Fruit fly (Drosophila melanogaster) whole organism, embryonic: Measurements from ENCODE around the gene Rtc1.

Experiments used
- BEAF-32 ChIP-seq: fragments of 200-800 bp; sonication (Bioruptor generic); optimal IDR thresholded peaks from 3 replicates; lab custom pipeline; 2017; ENCODE audit warnings: missing biosample characterization, missing genetic modification characterization, mild to moderate bottlenecking, moderate library complexity, missing genetic modification reagents
- CG10959 ChIP-seq: fragments of 200-800 bp; sonication (Bioruptor generic); IDR thresholded peaks from 2 replicates; pipeline ENCODE4 v1.3.6; 2022; ENCODE audit warnings: missing biosample characterization, missing genetic modification characterization
- CG11560 ChIP-seq: fragments of 200-800 bp; sonication (Bioruptor generic); IDR thresholded peaks from 3 replicates; pipeline ENCODE4 v1.3.6; 2022; ENCODE audit warnings: missing biosample characterization, missing genetic modification characterization
- CG13287 ChIP-seq: fragments of 200-800 bp; sonication (Bioruptor generic); IDR thresholded peaks from 2 replicates; pipeline ENCODE4 v1.3.6; 2022; ENCODE audit warnings: missing biosample characterization, missing genetic modification characterization; ENCODE audit not compliant: partially characterized antibody
- CG14710 ChIP-seq: fragments of 200-800 bp; sonication (Bioruptor generic); optimal IDR thresholded peaks from 3 replicates; lab custom pipeline; 2019; ENCODE audit warnings: missing biosample characterization, mild to moderate bottlenecking, missing genetic modification characterization, moderate library complexity
- CG14965 ChIP-seq: fragments of 200-800 bp; sonication (Bioruptor generic); optimal IDR thresholded peaks from 2 replicates; lab custom pipeline; 2016; ENCODE audit warnings: missing biosample characterization, missing genetic modification characterization, borderline replicate concordance
- CG1529 ChIP-seq: fragments of 200-800 bp; sonication (Bioruptor generic); optimal IDR thresholded peaks from 3 replicates; lab custom pipeline; 2018; ENCODE audit warnings: missing biosample characterization, missing genetic modification characterization
- CG17802 ChIP-seq: fragments of 200-800 bp; sonication (Bioruptor generic); optimal IDR thresholded peaks from 2 replicates; lab custom pipeline; 2018; ENCODE audit warnings: missing biosample characterization, mild to moderate bottlenecking, missing genetic modification characterization, moderate library complexity
- CG18599 ChIP-seq: fragments of 200-800 bp; sonication (Bioruptor generic); optimal IDR thresholded peaks from 3 replicates; lab custom pipeline; 2017; ENCODE audit warnings: missing biosample characterization, missing genetic modification characterization, mild to moderate bottlenecking, moderate library complexity, missing genetic modification reagents
- CG2129 ChIP-seq: fragments of 200-800 bp; sonication (Bioruptor generic); IDR thresholded peaks from 2 replicates; pipeline ENCODE4 v1.3.6; 2022; ENCODE audit warnings: missing biosample characterization, missing genetic modification characterization; ENCODE audit not compliant: partially characterized antibody
- CG31365 ChIP-seq: fragments of 200-800 bp; sonication (Bioruptor generic); optimal IDR thresholded peaks from 2 replicates; lab custom pipeline; 2018; ENCODE audit warnings: missing biosample characterization, mild to moderate bottlenecking, missing genetic modification characterization
- CG3838 ChIP-seq: fragments of 200-800 bp; sonication (Bioruptor generic); optimal IDR thresholded peaks from 3 replicates; lab custom pipeline; 2016; ENCODE audit warnings: missing biosample characterization, missing genetic modification characterization
- CG4360 ChIP-seq: fragments of 200-800 bp; sonication (Bioruptor generic); IDR thresholded peaks from 2 replicates; pipeline ENCODE4 v1.3.6; 2022; ENCODE audit warnings: missing biosample characterization, missing genetic modification characterization
- CG43689 ChIP-seq: fragments of 200-800 bp; sonication (Bioruptor generic); IDR thresholded peaks from 2 replicates; pipeline ENCODE4 v1.3.6; 2022; ENCODE audit warnings: missing biosample characterization, missing genetic modification characterization
- CG6654 ChIP-seq: fragments of 200-800 bp; sonication (Bioruptor generic); optimal IDR thresholded peaks from 2 replicates; lab custom pipeline; 2017; ENCODE audit warnings: missing biosample characterization, mild to moderate bottlenecking, missing genetic modification characterization
- CG8359 ChIP-seq: fragments of 200-800 bp; sonication (Bioruptor generic); optimal IDR thresholded peaks from 2 replicates; lab custom pipeline; 2017; ENCODE audit warnings: missing biosample characterization, mild to moderate bottlenecking, missing genetic modification characterization, borderline replicate concordance
- CG8388 ChIP-seq: fragments of 200-800 bp; sonication (Bioruptor generic); optimal IDR thresholded peaks from 2 replicates; lab custom pipeline; 2019; ENCODE audit warnings: missing biosample characterization, mild to moderate bottlenecking, missing genetic modification characterization, moderate library complexity
- CG9437 ChIP-seq: fragments of 200-800 bp; sonication (Bioruptor generic); optimal IDR thresholded peaks from 2 replicates; lab custom pipeline; 2018; ENCODE audit warnings: missing biosample characterization, mild to moderate bottlenecking, missing genetic modification characterization
- Dll ChIP-seq: fragments of 200-800 bp; sonication (Bioruptor generic); IDR thresholded peaks from 4 replicates; pipeline ENCODE4 v1.3.6; 2022; ENCODE audit warnings: missing biosample characterization, missing genetic modification characterization; ENCODE audit not compliant: partially characterized antibody
- ERR ChIP-seq: fragments of 200-800 bp; sonication (Bioruptor generic); optimal IDR thresholded peaks from 2 replicates; lab custom pipeline; 2016; ENCODE audit warnings: missing biosample characterization, missing genetic modification characterization
- HLH54F ChIP-seq: fragments of 200-800 bp; sonication (Bioruptor generic); optimal IDR thresholded peaks from 3 replicates; lab custom pipeline; 2016; ENCODE audit warnings: missing biosample characterization, missing genetic modification characterization
- Hey ChIP-seq: fragments of 200-800 bp; sonication (Bioruptor generic); optimal IDR thresholded peaks from 3 replicates; lab custom pipeline; 2018; ENCODE audit warnings: missing biosample characterization, mild to moderate bottlenecking, missing genetic modification characterization
- Hr39 ChIP-seq: fragments of >200 bp; optimal IDR thresholded peaks from 2 replicates; lab custom pipeline; 2017
- Lpt ChIP-seq: fragments of >200 bp; optimal IDR thresholded peaks from 2 replicates; lab custom pipeline; 2018; ENCODE audit warnings: missing biosample characterization, missing genetic modification characterization
- Med ChIP-seq: fragments of 200-800 bp; sonication (Bioruptor generic); peaks from one replicate; lab custom pipeline; 2016; ENCODE audit warnings: missing biosample characterization, missing genetic modification characterization, mild to moderate bottlenecking, inconsistent platforms, moderate library complexity
- Mrtf ChIP-seq: fragments of 200-800 bp; sonication (Bioruptor generic); IDR thresholded peaks from 3 replicates; pipeline ENCODE4 v1.3.6; 2022; ENCODE audit warnings: missing biosample characterization, missing genetic modification characterization
- Xrp1 ChIP-seq: fragments of 200-800 bp; sonication (Bioruptor generic); IDR thresholded peaks from 2 replicates; pipeline ENCODE4 v1.3.6; 2022; ENCODE audit warnings: missing biosample characterization, missing genetic modification characterization
- ab ChIP-seq: fragments of 200-800 bp; sonication (Bioruptor generic); optimal IDR thresholded peaks from 2 replicates; lab custom pipeline; 2016; ENCODE audit warnings: missing biosample characterization, missing genetic modification characterization
- ap ChIP-seq: fragments of 200-800 bp; sonication (Bioruptor generic); IDR thresholded peaks from 2 replicates; pipeline ENCODE4 v1.3.6; 2022; ENCODE audit warnings: missing biosample characterization, missing genetic modification characterization
- chm ChIP-seq: fragments of 200-800 bp; sonication (Bioruptor generic); IDR thresholded peaks from 2 replicates; pipeline ENCODE4 v1.3.6; 2022; ENCODE audit warnings: missing biosample characterization, missing genetic modification characterization
- corto ChIP-seq: fragments of 200-800 bp; sonication (Bioruptor generic); optimal IDR thresholded peaks from 2 replicates; lab custom pipeline; 2016; ENCODE audit warnings: missing biosample characterization, mild to moderate bottlenecking, missing genetic modification characterization, moderate library complexity
- dan ChIP-seq: fragments of 200-800 bp; sonication (Bioruptor generic); IDR thresholded peaks from 2 replicates; pipeline ENCODE4 v1.3.6; 2022; ENCODE audit warnings: missing biosample characterization, missing genetic modification characterization
- danr ChIP-seq: fragments of 200-800 bp; sonication (Bioruptor generic); IDR thresholded peaks from 2 replicates; pipeline ENCODE4 v1.3.6; 2022; ENCODE audit warnings: missing biosample characterization, missing genetic modification characterization
- exex ChIP-seq: fragments of 200-800 bp; sonication (Bioruptor generic); optimal IDR thresholded peaks from 4 replicates; lab custom pipeline; 2018; ENCODE audit warnings: missing biosample characterization, mild to moderate bottlenecking, missing genetic modification characterization, moderate library complexity
- fd96Cb ChIP-seq: fragments of 200-800 bp; sonication (Bioruptor generic); optimal IDR thresholded peaks from 2 replicates; lab custom pipeline; 2018; ENCODE audit warnings: missing biosample characterization, mild to moderate bottlenecking, missing genetic modification characterization, moderate library complexity
- gcm ChIP-seq: fragments of 200-800 bp; sonication (Bioruptor generic); optimal IDR thresholded peaks from 2 replicates; lab custom pipeline; 2019; ENCODE audit warnings: missing biosample characterization, mild to moderate bottlenecking, missing genetic modification characterization, moderate library complexity
- grn ChIP-seq: fragments of 200-800 bp; sonication (Bioruptor generic); optimal IDR thresholded peaks from 3 replicates; lab custom pipeline; 2017; ENCODE audit warnings: missing biosample characterization, missing genetic modification characterization
- her ChIP-seq: fragments of 200-800 bp; sonication (Bioruptor generic); optimal IDR thresholded peaks from 2 replicates; lab custom pipeline; 2016; ENCODE audit warnings: missing biosample characterization, missing genetic modification characterization
- insv ChIP-seq, 2 experiments: fragments of 200-800 bp; sonication (Bioruptor generic); optimal IDR thresholded peaks; 3 replicates each; lab custom pipeline; 2016 to 2018; ENCODE audit warnings: missing biosample characterization in 2 of 2, missing genetic modification characterization in 2 of 2
- maf-S ChIP-seq: fragments of 200-800 bp; sonication (Bioruptor generic); optimal IDR thresholded peaks from 2 replicates; lab custom pipeline; 2016; ENCODE audit warnings: missing biosample characterization, missing genetic modification characterization
- pan ChIP-seq, 4 experiments: fragments of >200 bp in 3 of 4; fragments of 200-800 bp in 1 of 4; sonication (Bioruptor generic) in 1 of 4; optimal IDR thresholded peaks in 3 of 4; IDR thresholded peaks in 1 of 4; 2 replicates each; pipeline versions ENCODE4 v1.3.6 to Lab custom; 2017 to 2022; ENCODE audit warnings: missing biosample characterization in 2 of 4, missing genetic modification characterization in 2 of 4, mixed read lengths in 1 of 4
- pho ChIP-seq: fragments of 200-800 bp; sonication (Bioruptor generic); optimal IDR thresholded peaks from 2 replicates; lab custom pipeline; 2016; ENCODE audit warnings: missing biosample characterization, missing genetic modification characterization
- ro ChIP-seq: fragments of 200-800 bp; sonication (Bioruptor generic); IDR thresholded peaks from 2 replicates; pipeline ENCODE4 v1.3.6; 2022; ENCODE audit warnings: missing biosample characterization, missing genetic modification characterization
- sens-2 ChIP-seq: fragments of 200-800 bp; sonication (Bioruptor generic); IDR thresholded peaks from 2 replicates; pipeline ENCODE4 v1.3.6; 2022; ENCODE audit warnings: missing biosample characterization, missing genetic modification characterization
- sim ChIP-seq: fragments of 200-800 bp; sonication (Bioruptor generic); IDR thresholded peaks from 2 replicates; pipeline ENCODE4 v1.3.6; 2022; ENCODE audit warnings: missing biosample characterization, missing genetic modification characterization
- slp2 ChIP-seq: fragments of 200-800 bp; sonication (Bioruptor generic); optimal IDR thresholded peaks from 2 replicates; lab custom pipeline; 2016; ENCODE audit warnings: missing biosample characterization, missing genetic modification characterization
- sr ChIP-seq: fragments of 200-800 bp; sonication (Bioruptor generic); IDR thresholded peaks from 3 replicates; pipeline ENCODE4 v1.3.6; 2022; ENCODE audit warnings: missing biosample characterization, missing genetic modification characterization
- tup ChIP-seq: fragments of 200-800 bp; sonication (Bioruptor generic); optimal IDR thresholded peaks from 2 replicates; lab custom pipeline; 2016; ENCODE audit warnings: missing biosample characterization, mild to moderate bottlenecking, missing genetic modification characterization, moderate library complexity

Rtc1 gene

dm6 chrX:13748906-13749872, 7.8 kb upstream of the Rtc1 start (continued):
- no peak for TF ChIP-seq CG6654 (GFP tag; lab: Kevin White, UChicago)
- TF ChIP-seq Hr39 (lab: Kevin White, UChicago): no peak
- TF ChIP-seq her (GFP tag; lab: Kevin White, UChicago): no peak
- peak; percentile 24 for TF ChIP-seq gcm (GFP tag; lab: Kevin White, UChicago)
- no peak for TF ChIP-seq BEAF-32 (GFP tag; lab: Kevin White, UChicago)
- TF ChIP-seq grn (GFP tag; lab: Kevin White, UChicago): no peak
- peak; percentile 43 for TF ChIP-seq Med (GFP tag; lab: Kevin White, UChicago)
- peak; percentile 72 for TF ChIP-seq CG9437
- no peak for TF ChIP-seq CG4360 (GFP tag; lab: Robert Waterston, UW)
- TF ChIP-seq CG10959 (GFP tag; lab: Robert Waterston, UW): no peak
- TF ChIP-seq sens-2 (GFP tag; lab: Robert Waterston, UW): no peak
- no peak for TF ChIP-seq Hey
- TF ChIP-seq tup (GFP tag; lab: Kevin White, UChicago): no peak
- no peak for TF ChIP-seq CG13287 (GFP tag; lab: Robert Waterston, UW)
- TF ChIP-seq sim (GFP tag; lab: Robert Waterston, UW): peak; percentile 29; the same call in 1 of the 2 replicates
- TF ChIP-seq chm: peak; percentile 73; the same call in 1 of the 2 replicates
- peak; percentile 38 for TF ChIP-seq CG14710 (tag; lab: Kevin White, UChicago)
- no peak for TF ChIP-seq CG14965 (GFP tag; lab: Kevin White, UChicago)
- TF ChIP-seq danr: no peak
- peak; percentile 68 for TF ChIP-seq ap (GFP tag; lab: Robert Waterston, UW)
- TF ChIP-seq Lpt: no peak
- TF ChIP-seq pho (GFP tag; lab: Kevin White, UChicago): peak; percentile 54
- no peak for TF ChIP-seq CG31365 (tag; lab: Kevin White, UChicago)
- TF ChIP-seq corto (GFP tag; lab: Kevin White, UChicago): no peak
- no peak for TF ChIP-seq CG3838 (GFP tag; lab: Kevin White, UChicago)
- peak; percentile 40 for TF ChIP-seq HLH54F
- TF ChIP-seq ro (GFP tag; lab: Robert Waterston, UW): 0 out of 2 replicates have a peak, but pooled peaks have one; percentile 16
- TF ChIP-seq CG18599 (GFP tag; lab: Kevin White, UChicago): peak; percentile 85
- no peak for TF ChIP-seq sr
- TF ChIP-seq CG1529 (GFP tag; lab: Kevin White, UChicago): no peak
- TF ChIP-seq CG8388 (GFP tag; lab: Kevin White, UChicago): peak; percentile 59
- TF ChIP-seq CG2129 (GFP tag; lab: Robert Waterston, UW): no peak
- TF ChIP-seq CG8359: no peak
- TF ChIP-seq pan (optimal IDR thresholded peaks at IDR 0.05; lab: Kevin White, UChicago): no peak
- TF ChIP-seq pan (GFP tag; optimal IDR thresholded peaks at IDR 0.05 in 1 of 2, IDR thresholded peaks at IDR 0.05 in 1 of 2): peak in 1 of 2 experiments; percentile 86
- no peak for TF ChIP-seq Dll
- no peak for TF ChIP-seq dan (GFP tag; lab: Robert Waterston, UW)
- no peak for TF ChIP-seq insv (GFP tag; optimal IDR thresholded peaks at IDR 0.05; lab: Kevin White, UChicago)
- TF ChIP-seq fd96Cb (tag; lab: Kevin White, UChicago): peak; percentile 43
- TF ChIP-seq CG43689 (GFP tag; lab: Robert Waterston, UW): 0 out of 2 replicates have a peak, but pooled peaks have one; percentile 43
- no peak for TF ChIP-seq CG11560 (tag; lab: Robert Waterston, UW)
- TF ChIP-seq Mrtf (GFP tag; lab: Robert Waterston, UW): peak; percentile 25; the same call in 2 of the 3 replicates
- TF ChIP-seq maf-S: no peak
- no peak for TF ChIP-seq ab (GFP tag; lab: Kevin White, UChicago)
- TF ChIP-seq Xrp1 (GFP tag; lab: Robert Waterston, UW): peak; percentile 64; the same call in 1 of the 2 replicates
- TF ChIP-seq slp2 (GFP tag; lab: Kevin White, UChicago): no peak
- no peak for TF ChIP-seq CG17802 (tag; lab: Kevin White, UChicago)
- no peak for TF ChIP-seq ERR
- peak; percentile 39 for TF ChIP-seq exex
